Worm (Caenorhabditis elegans) whole organism, L1 larva: ENCODE data around the gene sulp-8.

ENCODE experiments used
- C04F5.9 ChIP-seq: sonication (generic microtip); optimal IDR thresholded peaks from 2 replicates; lab custom pipeline; 2016; ENCODE audit warnings: missing genetic modification characterization, missing compliant biosample characterization
- ama-1 ChIP-seq: fragments of 150-350 bp; optimal IDR thresholded peaks from 2 replicates; lab custom pipeline; 2014
- ceh-82 ChIP-seq, 3 experiments: fragments of 150-350 bp in 1 of 3; sonication (generic microtip) in 2 of 3; optimal IDR thresholded peaks; 2 replicates each; lab custom pipeline; 2014 to 2017; ENCODE audit warnings: missing biosample characterization in 3 of 3, missing genetic modification characterization in 3 of 3
- ceh-90 ChIP-seq: sonication (generic microtip); optimal IDR thresholded peaks from 2 replicates; lab custom pipeline; 2016; ENCODE audit warnings: missing genetic modification characterization, missing compliant biosample characterization
- ces-1 ChIP-seq: fragments of 150-350 bp; optimal IDR thresholded peaks from 2 replicates; lab custom pipeline; 2014; ENCODE audit warnings: missing biosample characterization, missing genetic modification reagents, missing genetic modification characterization
- dpl-1 ChIP-seq, 3 experiments: fragments of 150-350 bp in 2 of 3; sonication (generic microtip) in 1 of 3; optimal IDR thresholded peaks; 2 replicates each; lab custom pipeline; 2014 to 2017; ENCODE audit warnings: missing biosample characterization in 3 of 3, missing genetic modification characterization in 3 of 3, missing genetic modification reagents in 3 of 3
- efl-1 ChIP-seq, 4 experiments: fragments of 150-350 bp; optimal IDR thresholded peaks in 3 of 4; peaks in 1 of 4; 1 replicate in 1 of 4; 2 replicates in 3 of 4; lab custom pipeline; 2014; ENCODE audit warnings: missing biosample characterization in 2 of 4, missing genetic modification characterization in 2 of 4, missing genetic modification reagents in 2 of 4
- efl-3 ChIP-seq: fragments of 200-800 bp; sonication (Bioruptor generic); optimal IDR thresholded peaks from 2 replicates; lab custom pipeline; 2018; ENCODE audit warnings: mild to moderate bottlenecking, missing genetic modification characterization, missing compliant biosample characterization
- egl-27 ChIP-seq, 2 experiments: fragments of 150-350 bp in 1 of 2; sonication (generic microtip); optimal IDR thresholded peaks; 3 replicates each; lab custom pipeline; 2017 to 2018; ENCODE audit warnings: missing biosample characterization in 2 of 2, missing genetic modification characterization in 2 of 2, missing genetic modification reagents in 2 of 2
- elt-2 ChIP-seq: sonication (generic microtip); optimal IDR thresholded peaks from 2 replicates; lab custom pipeline; 2016; ENCODE audit warnings: missing genetic modification characterization, mild to moderate bottlenecking, inconsistent platforms, missing compliant biosample characterization, missing genetic modification reagents
- irx-1 ChIP-seq: sonication (generic microtip); optimal IDR thresholded peaks from 2 replicates; lab custom pipeline; 2016; ENCODE audit warnings: missing genetic modification characterization, missing compliant biosample characterization
- isw-1 ChIP-seq: fragments of 200-800 bp; sonication (Bioruptor generic); IDR thresholded peaks from 2 replicates; pipeline ENCODE4 v1.3.6; 2022; ENCODE audit warnings: missing genetic modification characterization, missing compliant biosample characterization
- jun-1 ChIP-seq: fragments of 150-350 bp; optimal IDR thresholded peaks from 2 replicates; lab custom pipeline; 2014; ENCODE audit warnings: missing biosample characterization, missing genetic modification reagents, missing genetic modification characterization
- lin-13 ChIP-seq: fragments of 150-350 bp; optimal IDR thresholded peaks from 2 replicates; lab custom pipeline; 2014; ENCODE audit warnings: missing biosample characterization, missing genetic modification reagents, missing genetic modification characterization
- lin-35 ChIP-seq, 2 experiments: fragments of 150-350 bp; optimal IDR thresholded peaks; 2 replicates each; lab custom pipeline; 2014; ENCODE audit warnings: missing biosample characterization in 2 of 2, missing genetic modification characterization in 2 of 2, missing genetic modification reagents in 2 of 2
- lir-3 ChIP-seq: sonication (generic microtip); optimal IDR thresholded peaks from 2 replicates; lab custom pipeline; 2016; ENCODE audit warnings: mild to moderate bottlenecking, missing genetic modification characterization, moderate library complexity, missing compliant biosample characterization; ENCODE audit not compliant: poor library complexity
- lsy-2 ChIP-seq, 2 experiments: fragments of 150-350 bp; optimal IDR thresholded peaks; 2 replicates each; lab custom pipeline; 2014; ENCODE audit warnings: missing biosample characterization in 2 of 2, missing genetic modification characterization in 2 of 2
- mdl-1 ChIP-seq, 2 experiments: fragments of 150-350 bp; optimal IDR thresholded peaks; 2 replicates each; lab custom pipeline; 2014 to 2017; ENCODE audit warnings: missing biosample characterization in 2 of 2, missing genetic modification characterization in 2 of 2, inconsistent platforms in 1 of 2
- mef-2 ChIP-seq: fragments of 150-350 bp; optimal IDR thresholded peaks from 2 replicates; lab custom pipeline; 2014; ENCODE audit warnings: missing biosample characterization, missing genetic modification characterization
- nhr-12 ChIP-seq: sonication (generic microtip); optimal IDR thresholded peaks from 2 replicates; lab custom pipeline; 2017; ENCODE audit warnings: missing biosample characterization, missing genetic modification characterization
- nhr-20 ChIP-seq: sonication (generic microtip); optimal IDR thresholded peaks from 2 replicates; lab custom pipeline; 2016; ENCODE audit warnings: mild to moderate bottlenecking, missing genetic modification characterization, missing compliant biosample characterization
- nhr-47 ChIP-seq: sonication (generic microtip); optimal IDR thresholded peaks from 2 replicates; lab custom pipeline; 2016; ENCODE audit warnings: mild to moderate bottlenecking, missing genetic modification characterization, moderate library complexity, missing compliant biosample characterization
- nhr-84 ChIP-seq: sonication (generic microtip); optimal IDR thresholded peaks from 2 replicates; lab custom pipeline; 2017; ENCODE audit warnings: missing biosample characterization, missing genetic modification characterization
- nhr-85 ChIP-seq: sonication (generic microtip); peaks from one replicate; lab custom pipeline; 2016; ENCODE audit warnings: missing genetic modification characterization, inconsistent platforms, missing compliant biosample characterization
- nhr-90 ChIP-seq: sonication (generic microtip); optimal IDR thresholded peaks from 2 replicates; lab custom pipeline; 2016; ENCODE audit warnings: mild to moderate bottlenecking, missing genetic modification characterization, missing compliant biosample characterization; ENCODE audit not compliant: poor library complexity
- pqm-1 ChIP-seq: sonication (generic microtip); optimal IDR thresholded peaks from 3 replicates; lab custom pipeline; 2017; ENCODE audit warnings: missing biosample characterization, missing genetic modification characterization
- rnt-1 ChIP-seq: sonication (generic microtip); optimal IDR thresholded peaks from 2 replicates; lab custom pipeline; 2016; ENCODE audit warnings: mild to moderate bottlenecking, missing genetic modification characterization, moderate library complexity, missing compliant biosample characterization
- skn-1 ChIP-seq: fragments of 150-350 bp; optimal IDR thresholded peaks from 2 replicates; lab custom pipeline; 2014; ENCODE audit warnings: missing biosample characterization, missing genetic modification characterization
- snpc-4 ChIP-seq: fragments of 150-350 bp; optimal IDR thresholded peaks from 2 replicates; lab custom pipeline; 2014; ENCODE audit warnings: missing biosample characterization, missing genetic modification characterization
- tbx-2 ChIP-seq: sonication (generic microtip); optimal IDR thresholded peaks from 2 replicates; lab custom pipeline; 2016; ENCODE audit warnings: missing genetic modification characterization, missing compliant biosample characterization
- unc-130 ChIP-seq: fragments of 150-350 bp; optimal IDR thresholded peaks from 2 replicates; lab custom pipeline; 2017; ENCODE audit warnings: missing biosample characterization, missing genetic modification characterization, inconsistent platforms
- unc-30 ChIP-seq: sonication (generic microtip); optimal IDR thresholded peaks from 2 replicates; lab custom pipeline; 2017; ENCODE audit warnings: missing biosample characterization, missing genetic modification characterization
- unc-62 ChIP-seq: fragments of 150-350 bp; optimal IDR thresholded peaks from 2 replicates; lab custom pipeline; 2014; ENCODE audit warnings: missing biosample characterization, missing genetic modification reagents, missing genetic modification characterization
- unc-98 ChIP-seq: fragments of 200-800 bp; sonication (Bioruptor generic); IDR thresholded peaks from 2 replicates; pipeline ENCODE4 v1.3.6; 2022; ENCODE audit warnings: missing genetic modification characterization, missing compliant biosample characterization
- vab-15 ChIP-seq: sonication (generic microtip); optimal IDR thresholded peaks from 2 replicates; lab custom pipeline; 2017; ENCODE audit warnings: missing genotype, mild to moderate bottlenecking, missing genetic modification characterization, missing compliant biosample characterization
- xbp-1 ChIP-seq: sonication (generic microtip); optimal IDR thresholded peaks from 2 replicates; lab custom pipeline; 2016; ENCODE audit warnings: missing genetic modification characterization, missing compliant biosample characterization
- zag-1 ChIP-seq: fragments of 150-350 bp; optimal IDR thresholded peaks from 2 replicates; lab custom pipeline; 2014; ENCODE audit warnings: missing biosample characterization, missing genetic modification characterization

Gene sulp-8

ce11 chrV:9685559-9685958 lies 12.1 kb upstream of the sulp-8 start, which contains the start of gene ZK287.4:
ZK287.4 (minus strand) TSS chrV:9685659.
- no peak for TF ChIP-seq nhr-85
- no peak for TF ChIP-seq nhr-47 (tag; lab: Kevin White, UChicago)

- TF ChIP-seq nhr-20 (tag; lab: Kevin White, UChicago) (no peak), isw-1 (GFP tag; lab: Robert Waterston, UW) (no peak), efl-1 (optimal IDR thresholded peaks at IDR 0.05; lab: Kevin White, UChicago) (no peak), efl-1 (GFP tag; optimal IDR thresholded peaks at IDR 0.05 in 1 of 2; lab: Kevin White, UChicago) (peak in 1 of 2 experiments; percentile 38), lin-35 (GFP tag; optimal IDR thresholded peaks at IDR 0.05; lab: Kevin White, UChicago) (no peak), unc-130 (tag; lab: Kevin White, UChicago) (no peak)
- TF ChIP-seq, all 84 proteins: peak for 1
These were observed 6.8 kb upstream of the sulp-8 start for ce11 chrV:9680260-9680659.

ce11 chrV:9679166-9679565 lies 5.7 kb upstream of the sulp-8 start, which contains the start of gene ZK287.9:
ZK287.9 (plus strand) TSS chrV:9679357.
- TF ChIP-seq C04F5.9 (tag; lab: Kevin White, UChicago) (no peak), isw-1 (GFP tag; lab: Robert Waterston, UW) (no peak), egl-27 (tag; optimal IDR thresholded peaks at IDR 0.05; lab: Kevin White, UChicago) (no peak), jun-1 (tag; lab: Kevin White, UChicago) (no peak), lin-13 (GFP tag; lab: Kevin White, UChicago) (no peak), pqm-1 (no peak), nhr-90 (tag; lab: Kevin White, UChicago) (no peak), elt-2 (tag; lab: Kevin White, UChicago) (no peak), unc-30 (tag; lab: Kevin White, UChicago) (no peak), skn-1 (no peak), snpc-4 (tag; lab: Kevin White, UChicago) (no peak), lsy-2 (tag; optimal IDR thresholded peaks at IDR 0.05; lab: Kevin White, UChicago) (no peak), nhr-12 (no peak), ceh-82 (tag; optimal IDR thresholded peaks at IDR 0.05; lab: Kevin White, UChicago) (no peak), zag-1 (no peak), ceh-90 (tag; lab: Kevin White, UChicago) (no peak)

ce11 chrV:9677977-9678376 lies 4.5 kb upstream of the sulp-8 start, which contains the start of gene cthd-1:
cthd-1 (plus strand) TSS chrV:9678277.
- TF ChIP-seq mef-2 (tag; lab: Kevin White, UChicago) (no peak), unc-62 (no peak), mdl-1 (tag; optimal IDR thresholded peaks at IDR 0.05; lab: Kevin White, UChicago) (no peak), dpl-1 (GFP tag; optimal IDR thresholded peaks at IDR 0.05; lab: Kevin White, UChicago) (no peak), irx-1 (tag; lab: Kevin White, UChicago) (no peak), lin-35 (GFP tag; optimal IDR thresholded peaks at IDR 0.05; lab: Kevin White, UChicago) (no peak), ces-1 (GFP tag; lab: Kevin White, UChicago) (no peak), nhr-84 (no peak), tbx-2 (tag; lab: Kevin White, UChicago) (no peak), unc-98 (no peak), rnt-1 (no peak), lir-3 (tag; lab: Kevin White, UChicago) (no peak), ama-1 (lab: Kevin White, UChicago) (no peak), vab-15 (tag; lab: Kevin White, UChicago) (no peak), unc-130 (tag; lab: Kevin White, UChicago) (no peak), efl-3 (GFP tag; lab: Kevin White, UChicago) (no peak), snpc-4 (tag; lab: Kevin White, UChicago) (no peak), xbp-1 (no peak)
